Fruit fly (Drosophila melanogaster) whole organism, adult: ENCODE data around the gene CG18549.
"Not testable (repeated sequence)": the region's sequence is repeated elsewhere in the genome, so short reads cannot be mapped to it uniquely, and the experiment has no call there.

Experiments
- CG11617 ChIP-seq: fragments of 200-800 bp; sonication (Bioruptor generic); optimal IDR thresholded peaks from 2 replicates; lab custom pipeline; 2017; ENCODE audit warnings: mild to moderate bottlenecking, missing biosample characterization, missing genetic modification reagents, missing genetic modification characterization
- CG12768 ChIP-seq: fragments of 200-800 bp; sonication (Bioruptor generic); optimal IDR thresholded peaks from 2 replicates; lab custom pipeline; 2017; ENCODE audit warnings: missing biosample characterization, missing genetic modification characterization, mild to moderate bottlenecking, moderate library complexity, missing genetic modification reagents
- CG14711 ChIP-seq: fragments of 200-800 bp; sonication (Bioruptor generic); optimal IDR thresholded peaks from 2 replicates; lab custom pipeline; 2018; ENCODE audit warnings: missing biosample characterization, mild to moderate bottlenecking, missing genetic modification characterization, moderate library complexity
- CG1620 ChIP-seq: fragments of 200-800 bp; sonication (Bioruptor generic); optimal IDR thresholded peaks from 2 replicates; lab custom pipeline; 2016; ENCODE audit warnings: missing biosample characterization, missing genetic modification characterization
- CG33017 ChIP-seq: fragments of 200-800 bp; sonication (Bioruptor generic); optimal IDR thresholded peaks from 2 replicates; lab custom pipeline; 2018; ENCODE audit warnings: missing biosample characterization, mild to moderate bottlenecking, missing genetic modification characterization, moderate library complexity
- CG5204 ChIP-seq: fragments of 200-800 bp; sonication (Bioruptor generic); optimal IDR thresholded peaks from 2 replicates; lab custom pipeline; 2016; ENCODE audit warnings: missing biosample characterization, missing genetic modification characterization
- CG7045 ChIP-seq: fragments of 200-800 bp; sonication (Bioruptor generic); optimal IDR thresholded peaks from 2 replicates; lab custom pipeline; 2017; ENCODE audit warnings: missing biosample characterization, mild to moderate bottlenecking, missing genetic modification characterization
- CG7101 ChIP-seq: fragments of 200-800 bp; sonication (Bioruptor generic); optimal IDR thresholded peaks from 2 replicates; lab custom pipeline; 2018; ENCODE audit warnings: missing biosample characterization, mild to moderate bottlenecking, missing genetic modification characterization, moderate library complexity
- Clk ChIP-seq: fragments of 200-800 bp; sonication (Bioruptor generic); optimal IDR thresholded peaks from 2 replicates; lab custom pipeline; 2017; ENCODE audit warnings: missing biosample characterization, missing genetic modification characterization
- Crg-1 ChIP-seq: fragments of 200-800 bp; sonication (Bioruptor generic); optimal IDR thresholded peaks from 2 replicates; lab custom pipeline; 2016; ENCODE audit warnings: missing biosample characterization, missing genetic modification characterization
- Hr96 ChIP-seq: fragments of 200-800 bp; sonication (Bioruptor generic); optimal IDR thresholded peaks from 2 replicates; lab custom pipeline; 2016; ENCODE audit warnings: missing biosample characterization, missing genetic modification characterization
- Mnt ChIP-seq: fragments of 200-800 bp; sonication (Bioruptor generic); optimal IDR thresholded peaks from 2 replicates; lab custom pipeline; 2016; ENCODE audit warnings: missing biosample characterization, mild to moderate bottlenecking, missing genetic modification characterization
- bab1 ChIP-seq: fragments of 200-800 bp; sonication (Bioruptor generic); optimal IDR thresholded peaks from 3 replicates; lab custom pipeline; 2019; ENCODE audit warnings: missing biosample characterization, mild to moderate bottlenecking, missing genetic modification characterization, moderate library complexity
- cic ChIP-seq: fragments of 200-800 bp; sonication (Bioruptor generic); optimal IDR thresholded peaks from 2 replicates; lab custom pipeline; 2017; ENCODE audit warnings: missing biosample characterization, mild to moderate bottlenecking, missing genetic modification characterization, moderate library complexity
- cnc ChIP-seq, 2 experiments: fragments of >200 bp; optimal IDR thresholded peaks; 2 replicates each; lab custom pipeline; 2017
- kay ChIP-seq: fragments of 200-800 bp; sonication (Bioruptor generic); peaks from one replicate; lab custom pipeline; 2016; ENCODE audit warnings: missing biosample characterization, missing genetic modification characterization, borderline replicate concordance
- ovo ChIP-seq: fragments of 200-800 bp; sonication (Bioruptor generic); optimal IDR thresholded peaks from 2 replicates; lab custom pipeline; 2016; ENCODE audit warnings: missing biosample characterization, missing genetic modification characterization
- pad ChIP-seq: fragments of 200-800 bp; sonication (Bioruptor generic); optimal IDR thresholded peaks from 3 replicates; lab custom pipeline; 2017; ENCODE audit warnings: missing biosample characterization, missing genetic modification characterization, mild to moderate bottlenecking, moderate library complexity, missing genetic modification reagents
- tj ChIP-seq: fragments of 200-800 bp; sonication (Bioruptor generic); optimal IDR thresholded peaks from 3 replicates; lab custom pipeline; 2017; ENCODE audit warnings: missing biosample characterization, mild to moderate bottlenecking, missing genetic modification characterization, moderate library complexity
- toe ChIP-seq: fragments of 200-800 bp; sonication (Bioruptor generic); optimal IDR thresholded peaks from 2 replicates; lab custom pipeline; 2016; ENCODE audit warnings: missing biosample characterization, missing genetic modification characterization

Gene CG18549

dm6 chr3R:12451888-12452514, 2.9 kb downstream of the CG18549 start, which contains the start of gene CG5509:
TSS of gene CG5509 (plus strand) at chr3R:12452464.
- no peak for TF ChIP-seq CG14711 (tag; lab: Kevin White, UChicago)
- TF ChIP-seq tj: peak; percentile 66
- peak; percentile 12 for TF ChIP-seq cic (GFP tag; lab: Kevin White, UChicago)

DNA sequence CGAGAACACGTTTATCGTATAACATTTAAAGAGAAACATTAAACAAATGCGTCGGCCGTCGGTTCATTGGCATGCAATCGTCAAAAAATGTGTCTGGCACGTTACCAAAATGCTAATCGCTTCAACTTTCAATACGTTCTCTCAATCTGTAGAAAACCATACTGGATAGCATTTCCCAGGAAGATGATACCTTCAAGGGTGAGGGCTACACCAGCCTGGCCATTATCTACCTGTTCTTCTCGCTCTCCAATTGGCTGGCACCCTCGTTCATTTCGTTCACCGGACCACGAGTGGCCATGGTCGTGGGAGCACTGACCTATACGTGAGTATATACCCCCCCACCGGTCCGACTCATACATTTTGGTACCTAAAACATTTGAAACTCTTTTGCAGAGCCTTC, 5.4 kb downstream of the CG18549 start:
- TF ChIP-seq CG7045 (GFP tag; lab: Kevin White, UChicago) (no peak), Crg-1 (GFP tag; lab: Kevin White, UChicago) (no peak), Mnt (no peak), bab1 (GFP tag; lab: Kevin White, UChicago) (no peak), Hr96 (GFP tag; lab: Kevin White, UChicago) (no peak), Clk (GFP tag; lab: Kevin White, UChicago) (no peak), CG1620 (GFP tag; lab: Kevin White, UChicago) (no peak), toe (GFP tag; lab: Kevin White, UChicago) (no peak), cnc (optimal IDR thresholded peaks at IDR 0.05; lab: Kevin White, UChicago) (no peak), CG5204 (no peak), ovo (GFP tag; lab: Kevin White, UChicago) (no peak), cic (GFP tag; lab: Kevin White, UChicago) (no peak), CG33017 (no peak)

dm6 chr3R:12456370-12456940, 7.4 kb downstream of the CG18549 start, which contains the start of gene trus:
TSS of gene trus (plus strand) at chr3R:12456573.
- peak; percentile 84 for TF ChIP-seq Mnt
- TF ChIP-seq CG12768 (GFP tag; lab: Kevin White, UChicago): no peak
- TF ChIP-seq CG7101: peak; percentile 10
- TF ChIP-seq Clk (GFP tag; lab: Kevin White, UChicago): no peak
- no peak for TF ChIP-seq Hr96 (GFP tag; lab: Kevin White, UChicago)
- peak; percentile 64 for TF ChIP-seq bab1 (GFP tag; lab: Kevin White, UChicago)

DNA sequence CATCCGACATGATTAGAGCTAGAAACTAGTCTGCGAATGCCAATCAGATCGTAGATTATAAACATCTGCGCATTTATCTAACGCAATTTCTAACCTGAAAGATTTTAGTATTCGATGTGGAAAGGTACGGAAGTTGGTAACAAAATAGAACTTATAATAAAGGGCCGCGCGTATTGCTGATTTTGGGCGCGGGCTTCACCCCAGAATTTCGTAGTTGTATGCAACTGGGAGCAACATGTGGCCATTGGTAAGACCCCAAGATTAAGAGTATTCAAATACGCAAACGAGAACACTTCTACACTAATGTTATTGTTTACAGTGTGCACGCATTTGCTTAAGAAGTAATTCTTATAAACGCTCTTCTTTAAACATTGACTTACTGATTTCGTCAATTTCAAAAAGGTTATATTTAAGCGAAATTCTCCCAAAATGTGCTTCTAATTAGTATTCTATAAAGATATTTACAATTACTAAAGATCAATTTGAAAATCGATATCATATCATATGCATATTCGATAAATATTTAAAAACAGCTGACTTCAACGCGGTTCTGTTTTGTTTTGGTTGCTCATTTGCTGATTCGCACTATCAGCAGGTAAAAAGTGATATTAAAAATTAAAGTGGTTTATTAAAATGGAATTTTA, 10.9 kb downstream of the CG18549 start, which contains the start of the genes CG5961 and Polr3C:
Gene CG5961, minus strand, starts transcription at position 416 of the 644 bp plus-strand sequence.
Gene Polr3C, plus strand, starts transcription at position 536 of the 644 bp plus-strand sequence.
- TF ChIP-seq CG7045 (GFP tag; lab: Kevin White, UChicago) (no peak), CG7101 (peak; percentile 16), Crg-1 (GFP tag; lab: Kevin White, UChicago) (no peak), CG11617 (GFP tag; lab: Kevin White, UChicago) (no peak), bab1 (GFP tag; lab: Kevin White, UChicago) (peak; percentile 49), Clk (GFP tag; lab: Kevin White, UChicago) (no peak), cic (GFP tag; lab: Kevin White, UChicago) (peak; percentile 39), cnc (optimal IDR thresholded peaks at IDR 0.05; lab: Kevin White, UChicago) (no peak), kay (GFP tag; lab: Kevin White, UChicago) (no peak), toe (GFP tag; lab: Kevin White, UChicago) (no peak), Mnt (peak; percentile 82), CG14711 (tag; lab: Kevin White, UChicago) (no peak), CG5204 (no peak), Hr96 (GFP tag; lab: Kevin White, UChicago) (no peak), CG33017 (no peak), CG12768 (GFP tag; lab: Kevin White, UChicago) (no peak), tj (peak; percentile 85), ovo (GFP tag; lab: Kevin White, UChicago) (no peak), pad (no peak), CG1620 (GFP tag; lab: Kevin White, UChicago) (no peak)

DNA sequence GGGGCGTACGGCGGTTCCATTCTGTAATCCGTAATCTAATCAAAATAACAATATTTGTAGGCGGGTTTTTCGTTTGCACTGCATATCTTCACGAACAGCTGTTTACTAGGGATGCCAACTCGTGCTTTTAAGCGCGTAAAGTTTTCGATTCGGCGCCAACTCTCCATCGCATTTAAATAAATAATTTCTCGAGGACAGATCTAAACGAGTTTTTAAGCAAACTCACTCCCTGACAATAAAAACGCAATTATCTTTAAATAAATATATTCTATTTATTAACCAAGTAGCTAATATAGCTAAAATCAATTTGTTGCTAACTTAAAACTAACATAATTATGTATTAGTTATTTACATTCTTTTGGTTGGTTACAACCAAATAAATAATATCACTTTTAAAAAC, 16.1 kb downstream of the CG18549 start, which contains the start of gene CG5608:
Gene CG5608, minus strand, starts transcription at position 101 of the 400 bp plus-strand sequence.
- TF ChIP-seq cnc (optimal IDR thresholded peaks at IDR 0.05; lab: Kevin White, UChicago); Mnt; bab1 (GFP tag; lab: Kevin White, UChicago): not testable (repeated sequence)

- not testable (repeated sequence) for TF ChIP-seq CG14711 (tag; lab: Kevin White, UChicago); CG11617 (GFP tag; lab: Kevin White, UChicago); cnc (optimal IDR thresholded peaks at IDR 0.05; lab: Kevin White, UChicago)
Measured at dm6 chr3R:12467675-12468074, 18.6 kb downstream of the CG18549 start, which contains the start of gene Hsp70Ba. TSS of gene Hsp70Ba (minus strand) at chr3R:12467776.

dm6 chr3R:12502210-12502609, 53.1 kb downstream of the CG18549 start, which contains the start of gene Hsp70Bbb:
TSS of gene Hsp70Bbb (plus strand) at chr3R:12502510.
- not testable (repeated sequence) for TF ChIP-seq ovo (GFP tag; lab: Kevin White, UChicago); tj; cnc (optimal IDR thresholded peaks at IDR 0.05; lab: Kevin White, UChicago)
